Worm (Caenorhabditis elegans) whole organism, mixed stage, embryonic: ENCODE measurements around the gene enpp-1.

Experiments
- nhr-237 ChIP-seq: fragments of 150-350 bp; optimal IDR thresholded peaks from 2 replicates; lab custom pipeline; 2014; ENCODE audit warnings: missing biosample characterization, missing genetic modification characterization
- unc-120 ChIP-seq: sonication (generic microtip); optimal IDR thresholded peaks from 2 replicates; lab custom pipeline; 2017; ENCODE audit warnings: missing genetic modification characterization, missing compliant biosample characterization; ENCODE audit not compliant: poor library complexity, severe bottlenecking

- TF ChIP-seq nhr-237 (no peak), unc-120 (tag; lab: Kevin White, UChicago) (no peak)
Observed at ce11 chrV:12183854-12184253, 52.6 kb downstream of the enpp-1 start, which contains the start of gene usip-1.
